Fruit fly (Drosophila melanogaster): Measurements from ENCODE around the gene CG7841.
A peak's percentile ranks its signal among the peaks of the same experiment; 100 is the strongest.

CG7841 gene

dm6 chr3L:15507148-15507896 lies 730 bp downstream of the CG7841 start:
- no peak for TF ChIP-seq CG17801 (GFP tag; optimal IDR thresholded peaks at IDR 0.05; ENCODE audit: partially characterized antibody)

dm6 chr3L:15506174-15506926 lies 1.7 kb downstream of the CG7841 start:
- TF ChIP-seq CG17801 (GFP tag; optimal IDR thresholded peaks at IDR 0.05; ENCODE audit: partially characterized antibody) = no peak

dm6 chr3L:15504687-15505086 lies 3.4 kb downstream of the CG7841 start, which contains the start of gene CG7857:
Gene CG7857, minus strand, starts transcription at chr3L:15504894.
- no peak for TF ChIP-seq CG17801 (GFP tag; optimal IDR thresholded peaks at IDR 0.05; ENCODE audit: partially characterized antibody)

dm6 chr3L:15502256-15502655 lies 5.8 kb downstream of the CG7841 start:
- no peak for TF ChIP-seq CG17801 (GFP tag; optimal IDR thresholded peaks at IDR 0.05; ENCODE audit: partially characterized antibody)

dm6 chr3L:15501646-15501972 lies 6.4 kb downstream of the CG7841 start:
- no peak for TF ChIP-seq CG17801 (GFP tag; optimal IDR thresholded peaks at IDR 0.05; ENCODE audit: partially characterized antibody)

- peak; percentile 1 for TF ChIP-seq CG17801 (GFP tag; optimal IDR thresholded peaks at IDR 0.05; ENCODE audit: partially characterized antibody)
Measured at dm6 chr3L:15500813-15501645, 7.0 kb downstream of the CG7841 start, which contains the start of gene CG7272. Gene CG7272, plus strand, starts transcription at chr3L:15500938.

- TF ChIP-seq CG17801 (GFP tag; optimal IDR thresholded peaks at IDR 0.05; ENCODE audit: partially characterized antibody) = no peak
Measured at dm6 chr3L:15498745-15499144, 9.3 kb downstream of the CG7841 start, which contains the start of gene CG7275. Gene CG7275, plus strand, starts transcription at chr3L:15498959.

dm6 chr3L:15497902-15498301 lies 10.2 kb downstream of the CG7841 start, which contains the start of gene CG7276:
Gene CG7276, plus strand, starts transcription at chr3L:15498202.
- no peak for TF ChIP-seq CG17801 (GFP tag; optimal IDR thresholded peaks at IDR 0.05; ENCODE audit: partially characterized antibody)

dm6 chr3L:15496274-15496673 lies 11.8 kb downstream of the CG7841 start, which contains the start of gene CG13455:
Gene CG13455, plus strand, starts transcription at chr3L:15496574.
- no peak for TF ChIP-seq CG17801 (GFP tag; optimal IDR thresholded peaks at IDR 0.05; ENCODE audit: partially characterized antibody)

dm6 chr3L:15495449-15495848 lies 12.6 kb downstream of the CG7841 start, which contains the start of gene CG12355:
Gene CG12355, minus strand, starts transcription at chr3L:15495549.
- TF ChIP-seq CG17801 (GFP tag; optimal IDR thresholded peaks at IDR 0.05; ENCODE audit: partially characterized antibody) = no peak

- no peak for TF ChIP-seq CG17801 (GFP tag; optimal IDR thresholded peaks at IDR 0.05; ENCODE audit: partially characterized antibody)
Measured at dm6 chr3L:15494599-15495271, 13.3 kb downstream of the CG7841 start.

dm6 chr3L:15493886-15494598 lies 14.0 kb downstream of the CG7841 start:
- TF ChIP-seq CG17801 (GFP tag; optimal IDR thresholded peaks at IDR 0.05; ENCODE audit: partially characterized antibody) = peak; percentile 17

- TF ChIP-seq CG17801 (GFP tag; optimal IDR thresholded peaks at IDR 0.05; ENCODE audit: partially characterized antibody) = no peak
Measured at dm6 chr3L:15485302-15485701, 22.8 kb downstream of the CG7841 start, which contains the start of gene Ran-like. Gene Ran-like, minus strand, starts transcription at chr3L:15485402.

dm6 chr3L:15474010-15474409 lies 34.0 kb downstream of the CG7841 start, which contains the start of gene cocoon:
Gene cocoon, minus strand, starts transcription at chr3L:15474110.
- TF ChIP-seq CG17801 (GFP tag; optimal IDR thresholded peaks at IDR 0.05; ENCODE audit: partially characterized antibody) = no peak
